Worm (Caenorhabditis elegans) whole organism, L4 larva: Measurements from ENCODE around the gene C39F7.1.
A peak's percentile ranks its signal among the peaks of the same experiment; 100 is the strongest.

Source experiments
- D1046.2 ChIP-seq: fragments of 200-800 bp; sonication (Bioruptor generic); IDR thresholded peaks from 2 replicates; pipeline ENCODE4 v1.3.6; 2022; ENCODE audit warnings: missing genetic modification characterization, missing compliant biosample characterization
- F10B5.3 ChIP-seq: sonication (generic microtip); optimal IDR thresholded peaks from 2 replicates; lab custom pipeline; 2016; ENCODE audit warnings: mild to moderate bottlenecking, missing genetic modification characterization, missing compliant biosample characterization
- F44E2.7 ChIP-seq: fragments of 200-800 bp; sonication (Bioruptor generic); IDR thresholded peaks from 2 replicates; pipeline ENCODE4 v2.1.2; 2022; ENCODE audit warnings: missing genetic modification characterization, missing compliant biosample characterization
- R02D3.7 ChIP-seq: fragments of 150-350 bp; sonication (generic microtip); optimal IDR thresholded peaks from 3 replicates; lab custom pipeline; 2014; ENCODE audit warnings: missing biosample characterization, missing genetic modification characterization
- T20F7.1 ChIP-seq: fragments of 200-800 bp; sonication (Bioruptor generic); optimal IDR thresholded peaks from 2 replicates; lab custom pipeline; 2018; ENCODE audit warnings: mild to moderate bottlenecking, missing genetic modification characterization, missing compliant biosample characterization
- Y105C5A.15 ChIP-seq: fragments of 200-800 bp; sonication (Bioruptor generic); IDR thresholded peaks from 2 replicates; pipeline ENCODE4 v1.3.6; 2022; ENCODE audit warnings: missing genetic modification characterization, missing compliant biosample characterization
- ZK337.2 ChIP-seq: fragments of 200-800 bp; sonication (Bioruptor generic); IDR thresholded peaks from 2 replicates; pipeline ENCODE4 v1.3.6; 2022; ENCODE audit warnings: missing genetic modification reagents, missing genetic modification characterization, missing compliant biosample characterization
- aly-2 ChIP-seq: sonication (generic microtip); optimal IDR thresholded peaks from 2 replicates; lab custom pipeline; 2018; ENCODE audit warnings: missing biosample characterization, missing genetic modification characterization
- arid-1 ChIP-seq: fragments of 200-800 bp; sonication (Bioruptor generic); conservative IDR thresholded peaks from 2 replicates; pipeline ENCODE4 v1.3.6; 2022; ENCODE audit warnings: missing genetic modification reagents, missing genetic modification characterization, missing compliant biosample characterization
- attf-4 ChIP-seq: sonication (generic microtip); optimal IDR thresholded peaks from 3 replicates; lab custom pipeline; 2017; ENCODE audit warnings: missing biosample characterization, missing genetic modification characterization
- ces-1 ChIP-seq: fragments of 150-350 bp; sonication (generic microtip); optimal IDR thresholded peaks from 4 replicates; lab custom pipeline; 2014; ENCODE audit warnings: missing biosample characterization, missing genetic modification reagents, missing genetic modification characterization
- ctbp-1 ChIP-seq: fragments of 200-800 bp; sonication (Bioruptor generic); IDR thresholded peaks from 2 replicates; pipeline ENCODE4 v1.3.6; 2022; ENCODE audit warnings: missing genetic modification reagents, missing genetic modification characterization, missing compliant biosample characterization
- daf-12 ChIP-seq: fragments of 150-350 bp; optimal IDR thresholded peaks from 2 replicates; lab custom pipeline; 2014; ENCODE audit warnings: missing biosample characterization, missing genetic modification reagents, missing genetic modification characterization
- daf-16 ChIP-seq, 3 experiments: sonication (generic microtip); optimal IDR thresholded peaks; 2 replicates each; lab custom pipeline; 2016 to 2017; ENCODE audit warnings: missing genetic modification characterization in 3 of 3, missing genetic modification reagents in 3 of 3, mild to moderate bottlenecking in 2 of 3, missing compliant biosample characterization in 2 of 3, missing biosample characterization in 1 of 3, moderate library complexity in 1 of 3
- daf-8 ChIP-seq: fragments of 200-800 bp; sonication (Bioruptor generic); IDR thresholded peaks from 2 replicates; pipeline ENCODE4 v1.3.6; 2022; ENCODE audit warnings: missing genetic modification characterization, missing compliant biosample characterization
- dmd-9 ChIP-seq: fragments of 200-800 bp; sonication (Bioruptor generic); IDR thresholded peaks from 2 replicates; pipeline ENCODE4 v1.3.6; 2022; ENCODE audit warnings: missing genetic modification reagents, missing genetic modification characterization, missing compliant biosample characterization
- duxl-1 ChIP-seq: sonication (generic microtip); optimal IDR thresholded peaks from 2 replicates; lab custom pipeline; 2016; ENCODE audit warnings: mild to moderate bottlenecking, missing genetic modification characterization, moderate library complexity, missing compliant biosample characterization; ENCODE audit not compliant: poor library complexity
- dve-1 ChIP-seq: sonication (generic microtip); optimal IDR thresholded peaks from 2 replicates; lab custom pipeline; 2017; ENCODE audit warnings: antibody characterized with exemption, mild to moderate bottlenecking, missing genetic modification characterization, missing compliant biosample characterization; ENCODE audit not compliant: insufficient read depth
- egl-27 ChIP-seq: sonication (generic microtip); optimal IDR thresholded peaks from 3 replicates; lab custom pipeline; 2017; ENCODE audit warnings: missing biosample characterization, missing genetic modification reagents, missing genetic modification characterization
- gei-8 ChIP-seq: fragments of 200-800 bp; sonication (Bioruptor generic); optimal IDR thresholded peaks from 2 replicates; lab custom pipeline; 2018; ENCODE audit warnings: mild to moderate bottlenecking, missing genetic modification characterization, missing compliant biosample characterization
- hif-1 ChIP-seq, 2 experiments: sonication (generic microtip); optimal IDR thresholded peaks; 2 replicates each; lab custom pipeline; 2016 to 2017; ENCODE audit warnings: missing compliant biosample characterization in 2 of 2, missing genetic modification characterization in 2 of 2, missing genetic modification reagents in 2 of 2, missing genotype in 2 of 2, mild to moderate bottlenecking in 1 of 2
- hlh-30 ChIP-seq: sonication (generic microtip); optimal IDR thresholded peaks from 2 replicates; lab custom pipeline; 2017; ENCODE audit warnings: antibody characterized with exemption, mild to moderate bottlenecking, missing genetic modification characterization, missing compliant biosample characterization; ENCODE audit not compliant: insufficient read depth
- hmg-1.1 ChIP-seq: fragments of 200-800 bp; sonication (Bioruptor generic); IDR thresholded peaks from 2 replicates; pipeline ENCODE4 v1.3.6; 2022; ENCODE audit warnings: missing genetic modification reagents, missing genetic modification characterization, missing compliant biosample characterization
- jun-1 ChIP-seq: fragments of 150-350 bp; optimal IDR thresholded peaks from 2 replicates; lab custom pipeline; 2014; ENCODE audit warnings: missing biosample characterization, missing genetic modification reagents, missing genetic modification characterization
- lin-29 ChIP-seq: fragments of 200-800 bp; sonication (Bioruptor generic); IDR thresholded peaks from 2 replicates; pipeline ENCODE4 v1.3.6; 2022; ENCODE audit warnings: missing genetic modification reagents, missing genetic modification characterization, missing compliant biosample characterization
- lin-39 ChIP-seq: fragments of 150-350 bp; optimal IDR thresholded peaks from 2 replicates; lab custom pipeline; 2014; ENCODE audit warnings: missing biosample characterization, missing genetic modification reagents, missing genetic modification characterization
- lsy-2 ChIP-seq, 2 experiments: fragments of 150-350 bp in 1 of 2; sonication (generic microtip) in 1 of 2; optimal IDR thresholded peaks; 2 replicates each; lab custom pipeline; 2014 to 2017; ENCODE audit warnings: missing biosample characterization in 2 of 2, missing genetic modification characterization in 2 of 2
- mdt-29 ChIP-seq: fragments of 200-800 bp; sonication (Bioruptor generic); IDR thresholded peaks from 2 replicates; pipeline ENCODE4 v1.3.6; 2022; ENCODE audit warnings: missing genetic modification reagents, missing genetic modification characterization, missing compliant biosample characterization
- mep-1 ChIP-seq: fragments of 150-350 bp; sonication (generic microtip); optimal IDR thresholded peaks from 3 replicates; lab custom pipeline; 2014; ENCODE audit warnings: missing biosample characterization, missing genetic modification characterization
- mes-2 ChIP-seq: sonication (generic microtip); optimal IDR thresholded peaks from 2 replicates; lab custom pipeline; 2016; ENCODE audit warnings: missing genotype, mild to moderate bottlenecking, missing genetic modification characterization, missing compliant biosample characterization; ENCODE audit not compliant: poor library complexity, severe bottlenecking
- mxl-2 ChIP-seq: fragments of 200-800 bp; sonication (Bioruptor generic); conservative IDR thresholded peaks from 2 replicates; pipeline ENCODE4 v1.3.6; 2022; ENCODE audit warnings: missing genetic modification reagents, missing genetic modification characterization, missing compliant biosample characterization
- nhr-10 ChIP-seq: fragments of 150-350 bp; optimal IDR thresholded peaks from 2 replicates; lab custom pipeline; 2014; ENCODE audit warnings: missing biosample characterization, missing genetic modification characterization
- nhr-102 ChIP-seq: sonication (generic microtip); optimal IDR thresholded peaks from 2 replicates; lab custom pipeline; 2016; ENCODE audit warnings: mild to moderate bottlenecking, missing genetic modification characterization, moderate library complexity, missing compliant biosample characterization
- nhr-11 ChIP-seq: fragments of 150-350 bp; optimal IDR thresholded peaks from 2 replicates; lab custom pipeline; 2014; ENCODE audit warnings: missing biosample characterization, missing genetic modification characterization
- nhr-42 ChIP-seq: fragments of 200-800 bp; sonication (Bioruptor generic); IDR thresholded peaks from 2 replicates; pipeline ENCODE4 v1.3.6; 2022; ENCODE audit warnings: missing genetic modification characterization, missing compliant biosample characterization
- nhr-76 ChIP-seq: fragments of 150-350 bp; optimal IDR thresholded peaks from 2 replicates; lab custom pipeline; 2014; ENCODE audit warnings: missing biosample characterization, missing genetic modification characterization
- saeg-2 ChIP-seq: fragments of 200-800 bp; sonication (Bioruptor generic); IDR thresholded peaks from 2 replicates; pipeline ENCODE4 v1.3.6; 2022; ENCODE audit warnings: missing genetic modification reagents, missing genetic modification characterization, missing compliant biosample characterization
- sdz-12 ChIP-seq: fragments of 200-800 bp; sonication (Bioruptor generic); optimal IDR thresholded peaks from 2 replicates; lab custom pipeline; 2018; ENCODE audit warnings: mild to moderate bottlenecking, missing genetic modification characterization, missing compliant biosample characterization
- skn-1 ChIP-seq: fragments of 150-350 bp; optimal IDR thresholded peaks from 2 replicates; lab custom pipeline; 2014; ENCODE audit warnings: missing biosample characterization, missing genetic modification characterization
- snpc-1.2 ChIP-seq: fragments of 200-800 bp; sonication (Bioruptor generic); IDR thresholded peaks from 2 replicates; pipeline ENCODE4 v1.3.6; 2022; ENCODE audit warnings: missing genetic modification reagents, missing genetic modification characterization, missing compliant biosample characterization
- snpc-4 ChIP-seq: fragments of 150-350 bp; optimal IDR thresholded peaks from 2 replicates; lab custom pipeline; 2014; ENCODE audit warnings: missing biosample characterization, missing genetic modification characterization
- spr-3 ChIP-seq: fragments of 200-800 bp; sonication (Bioruptor generic); optimal IDR thresholded peaks from 2 replicates; lab custom pipeline; 2018; ENCODE audit warnings: mild to moderate bottlenecking, missing genetic modification characterization, missing compliant biosample characterization
- tag-97 ChIP-seq: fragments of 200-800 bp; sonication (Bioruptor generic); IDR thresholded peaks from 2 replicates; pipeline ENCODE4 v1.3.6; 2022; ENCODE audit warnings: missing genetic modification characterization, missing compliant biosample characterization
- unc-39 ChIP-seq: sonication (generic microtip); optimal IDR thresholded peaks from 2 replicates; lab custom pipeline; 2017; ENCODE audit warnings: missing biosample characterization, missing genetic modification characterization
- unc-62 ChIP-seq, 3 experiments: fragments of 150-350 bp in 1 of 3; sonication (generic microtip); optimal IDR thresholded peaks in 2 of 3; peaks in 1 of 3; 1 replicate in 1 of 3; 2 replicates in 2 of 3; lab custom pipeline; 2014 to 2017; ENCODE audit warnings: missing biosample characterization in 3 of 3, missing genetic modification characterization in 3 of 3, missing genetic modification reagents in 3 of 3, missing genotype in 1 of 3
- vab-7 ChIP-seq: fragments of 200-800 bp; sonication (Bioruptor generic); IDR thresholded peaks from 2 replicates; pipeline ENCODE4 v1.3.6; 2022; ENCODE audit warnings: missing genetic modification reagents, missing genetic modification characterization, missing compliant biosample characterization
- zag-1 ChIP-seq: fragments of 150-350 bp; optimal IDR thresholded peaks from 2 replicates; lab custom pipeline; 2014; ENCODE audit warnings: missing biosample characterization, missing genetic modification characterization
- zfp-2 ChIP-seq: sonication (generic microtip); optimal IDR thresholded peaks from 2 replicates; lab custom pipeline; 2016; ENCODE audit warnings: mild to moderate bottlenecking, missing genetic modification characterization, missing compliant biosample characterization
- ztf-11 ChIP-seq: fragments of 150-350 bp; optimal IDR thresholded peaks from 2 replicates; lab custom pipeline; 2014; ENCODE audit warnings: missing biosample characterization, missing genetic modification characterization

C39F7.1 gene

DNA sequence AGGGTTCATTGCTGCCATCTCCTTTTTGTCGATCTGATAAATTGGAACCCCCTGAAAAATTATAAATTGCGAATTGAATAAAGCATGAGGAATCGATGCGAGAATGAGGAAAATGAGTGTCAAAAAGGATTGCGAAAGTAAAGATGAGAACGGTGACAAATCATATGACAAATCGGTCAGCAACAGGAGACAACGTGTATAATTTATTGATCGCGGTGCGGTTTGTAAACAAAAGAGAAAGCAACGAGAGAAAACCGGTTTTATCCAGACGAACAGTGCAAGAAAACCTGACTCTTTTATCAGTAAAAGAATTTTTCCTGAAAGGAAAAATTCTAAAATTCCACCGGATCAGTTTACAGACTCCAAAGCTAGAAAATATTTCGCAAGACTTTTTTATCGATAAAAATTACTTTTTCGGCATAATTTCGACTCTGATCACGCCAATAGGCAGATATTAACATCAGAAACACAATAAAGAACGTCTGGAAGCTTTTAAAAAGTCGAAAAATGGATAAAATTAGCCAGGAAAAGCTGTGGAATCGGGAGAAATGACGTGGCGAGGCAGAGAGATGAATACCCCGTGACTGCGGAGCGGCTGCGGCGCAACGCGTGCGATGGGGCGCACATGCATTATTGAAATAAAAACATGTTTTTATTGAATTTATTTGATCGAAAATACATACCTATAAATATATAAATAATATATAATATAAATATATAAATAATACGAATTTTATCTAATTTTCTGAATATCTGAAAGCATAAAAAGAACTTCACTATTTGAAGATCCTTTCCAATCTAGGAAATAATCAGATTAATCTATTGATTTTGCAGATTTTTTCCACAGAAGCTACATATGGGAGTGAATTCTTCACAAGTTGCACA lies 4.0 kb downstream of the C39F7.1 start, which contains the start of the genes rab-1 and C39F7.5 (continued):
- TF ChIP-seq saeg-2 (GFP tag; lab: Robert Waterston, UW) = no peak
- peak; percentile 83 for TF ChIP-seq mes-2 (tag; lab: Kevin White, UChicago)
- TF ChIP-seq jun-1 (tag; lab: Kevin White, UChicago) = no peak
- no peak for TF ChIP-seq F10B5.3 (tag; lab: Kevin White, UChicago)
- TF ChIP-seq T20F7.1 (GFP tag; lab: Kevin White, UChicago) = no peak
- TF ChIP-seq dmd-9 (GFP tag; lab: Robert Waterston, UW) = no peak
- TF ChIP-seq tag-97 (GFP tag; lab: Robert Waterston, UW) = no peak
- no peak for TF ChIP-seq nhr-76 (tag; lab: Kevin White, UChicago)
- no peak for TF ChIP-seq skn-1
- no peak for TF ChIP-seq duxl-1 (tag; lab: Kevin White, UChicago)
- peak; percentile 96 for TF ChIP-seq hlh-30 (tag; lab: Kevin White, UChicago)
- peak in 1 of 2 experiments; percentile 20 for TF ChIP-seq hif-1 (tag; optimal IDR thresholded peaks at IDR 0.05; lab: Kevin White, UChicago)
- no peak for TF ChIP-seq lin-39 (tag; lab: Kevin White, UChicago)
- TF ChIP-seq zfp-2 (tag; lab: Kevin White, UChicago) = no peak
- no peak for TF ChIP-seq snpc-1.2
- no peak for TF ChIP-seq unc-39 (tag; lab: Kevin White, UChicago)
- no peak for TF ChIP-seq egl-27 (tag; lab: Kevin White, UChicago)
- TF ChIP-seq attf-4 = no peak
- no peak for TF ChIP-seq aly-2 (tag; lab: Kevin White, UChicago)
- no peak for TF ChIP-seq spr-3 (GFP tag; lab: Kevin White, UChicago)
- TF ChIP-seq dve-1 = peak; percentile 57
- no peak for TF ChIP-seq ZK337.2 (GFP tag; lab: Robert Waterston, UW)
- TF ChIP-seq mdt-29 (GFP tag; lab: Robert Waterston, UW) = no peak
- no peak for TF ChIP-seq gei-8 (GFP tag; lab: Kevin White, UChicago)
- TF ChIP-seq vab-7 = no peak
- no peak for TF ChIP-seq daf-8 (GFP tag; lab: Robert Waterston, UW)
- TF ChIP-seq nhr-10 (tag; lab: Kevin White, UChicago) = no peak
- TF ChIP-seq zag-1 = no peak
- no peak for TF ChIP-seq Y105C5A.15 (GFP tag; lab: Robert Waterston, UW)
- TF ChIP-seq lin-29 = no peak
- TF ChIP-seq sdz-12 = no peak
- no peak for TF ChIP-seq D1046.2 (GFP tag; lab: Robert Waterston, UW)
- TF ChIP-seq ctbp-1 (GFP tag; lab: Robert Waterston, UW) = no peak
- TF ChIP-seq ztf-11 (tag; lab: Kevin White, UChicago) = no peak
- no peak for TF ChIP-seq mxl-2 (GFP tag; lab: Robert Waterston, UW)
- TF ChIP-seq ces-1 = no peak
- TF ChIP-seq hmg-1.1 (GFP tag; lab: Robert Waterston, UW) = no peak
- no peak for TF ChIP-seq R02D3.7 (tag; lab: Kevin White, UChicago)
- no peak for TF ChIP-seq arid-1
- no peak for TF ChIP-seq F44E2.7 (GFP tag; lab: Robert Waterston, UW)
- no peak for TF ChIP-seq daf-12 (tag; lab: Kevin White, UChicago)
- TF ChIP-seq lsy-2 (tag; optimal IDR thresholded peaks at IDR 0.05; lab: Kevin White, UChicago) = peak in 1 of 2 experiments; percentile 65
- TF ChIP-seq unc-62 (GFP tag; optimal IDR thresholded peaks at IDR 0.05 in 1 of 2; lab: Kevin White, UChicago) = no peak
- TF ChIP-seq unc-62 (tag; optimal IDR thresholded peaks at IDR 0.05; lab: Kevin White, UChicago) = no peak
- TF ChIP-seq nhr-11 (tag; lab: Kevin White, UChicago) = peak; percentile 76
- TF ChIP-seq daf-16 (GFP tag; optimal IDR thresholded peaks at IDR 0.05; lab: Kevin White, UChicago) = peak in 1 of 2 experiments; percentile 13
- peak; percentile 74 for TF ChIP-seq daf-16 (tag; optimal IDR thresholded peaks at IDR 0.05; lab: Kevin White, UChicago)
- no peak for TF ChIP-seq nhr-42
- no peak for TF ChIP-seq snpc-4 (tag; lab: Kevin White, UChicago)
- peak; percentile 78 for TF ChIP-seq mep-1
- peak; percentile 23 for TF ChIP-seq nhr-102 (tag; lab: Kevin White, UChicago)
